Worm (Caenorhabditis elegans) whole organism, early embryonic: ENCODE results near the gene srg-46.

Source experiments
- B0310.2 ChIP-seq: sonication (generic microtip); optimal IDR thresholded peaks from 2 replicates; lab custom pipeline; 2016; ENCODE audit warnings: mild to moderate bottlenecking, missing genetic modification characterization, missing compliant biosample characterization
- F13C5.2 ChIP-seq: sonication (generic microtip); optimal IDR thresholded peaks from 2 replicates; lab custom pipeline; 2017; ENCODE audit warnings: mild to moderate bottlenecking, missing genetic modification characterization, inconsistent platforms, missing compliant biosample characterization
- aly-1 ChIP-seq: sonication (generic microtip); optimal IDR thresholded peaks from 2 replicates; lab custom pipeline; 2016; ENCODE audit warnings: missing genetic modification characterization, missing compliant biosample characterization
- ama-1 ChIP-seq: fragments of 150-350 bp; optimal IDR thresholded peaks from 2 replicates; lab custom pipeline; 2014
- ceh-13 ChIP-seq: fragments of 200-800 bp; sonication (Bioruptor generic); optimal IDR thresholded peaks from 2 replicates; lab custom pipeline; 2018; ENCODE audit warnings: mild to moderate bottlenecking, missing genetic modification characterization, missing compliant biosample characterization
- ceh-36 ChIP-seq: sonication (generic microtip); optimal IDR thresholded peaks from 2 replicates; lab custom pipeline; 2016; ENCODE audit warnings: missing genetic modification characterization, inconsistent platforms, missing compliant biosample characterization
- ets-7 ChIP-seq: sonication (generic microtip); optimal IDR thresholded peaks from 2 replicates; lab custom pipeline; 2016; ENCODE audit warnings: missing genotype, missing genetic modification characterization, missing compliant biosample characterization
- flt-1 ChIP-seq: fragments of 200-800 bp; sonication (Bioruptor generic); IDR thresholded peaks from 2 replicates; pipeline ENCODE4 v1.3.6; 2022; ENCODE audit warnings: missing genetic modification characterization, missing compliant biosample characterization
- hmbx-1 ChIP-seq: sonication (generic microtip); optimal IDR thresholded peaks from 2 replicates; lab custom pipeline; 2016; ENCODE audit warnings: mild to moderate bottlenecking, missing genetic modification characterization, missing compliant biosample characterization
- hmg-4 ChIP-seq: fragments of 200-800 bp; sonication (Bioruptor generic); optimal IDR thresholded peaks from 2 replicates; lab custom pipeline; 2018; ENCODE audit warnings: mild to moderate bottlenecking, missing genetic modification characterization, missing compliant biosample characterization
- hnd-1 ChIP-seq: sonication (generic microtip); optimal IDR thresholded peaks from 2 replicates; lab custom pipeline; 2016; ENCODE audit warnings: missing genetic modification characterization, missing compliant biosample characterization
- pes-1 ChIP-seq: fragments of 200-800 bp; sonication (Bioruptor generic); IDR thresholded peaks from 2 replicates; pipeline ENCODE4 v1.3.6; 2022; ENCODE audit warnings: missing genetic modification reagents, missing genetic modification characterization, missing compliant biosample characterization
- scrt-1 ChIP-seq: fragments of 200-800 bp; sonication (Bioruptor generic); IDR thresholded peaks from 2 replicates; pipeline ENCODE4 v1.3.6; 2022; ENCODE audit warnings: missing genetic modification characterization, missing compliant biosample characterization
- sea-1 ChIP-seq: fragments of 200-800 bp; sonication (Bioruptor generic); conservative IDR thresholded peaks from 2 replicates; pipeline ENCODE4 v1.3.6; 2022; ENCODE audit warnings: missing genetic modification characterization, missing compliant biosample characterization
- tbx-11 ChIP-seq: fragments of 200-800 bp; sonication (Bioruptor generic); IDR thresholded peaks from 2 replicates; pipeline ENCODE4 v1.3.6; 2022; ENCODE audit warnings: missing genetic modification characterization, missing compliant biosample characterization
- tbx-37 ChIP-seq: fragments of 200-800 bp; sonication (Bioruptor generic); conservative IDR thresholded peaks from 2 replicates; pipeline ENCODE4 v1.3.6; 2022; ENCODE audit warnings: missing genetic modification reagents, missing genetic modification characterization, missing compliant biosample characterization
- tra-4 ChIP-seq: sonication (generic microtip); optimal IDR thresholded peaks from 2 replicates; lab custom pipeline; 2017; ENCODE audit warnings: missing genetic modification characterization, missing compliant biosample characterization

The srg-46 gene

DNA sequence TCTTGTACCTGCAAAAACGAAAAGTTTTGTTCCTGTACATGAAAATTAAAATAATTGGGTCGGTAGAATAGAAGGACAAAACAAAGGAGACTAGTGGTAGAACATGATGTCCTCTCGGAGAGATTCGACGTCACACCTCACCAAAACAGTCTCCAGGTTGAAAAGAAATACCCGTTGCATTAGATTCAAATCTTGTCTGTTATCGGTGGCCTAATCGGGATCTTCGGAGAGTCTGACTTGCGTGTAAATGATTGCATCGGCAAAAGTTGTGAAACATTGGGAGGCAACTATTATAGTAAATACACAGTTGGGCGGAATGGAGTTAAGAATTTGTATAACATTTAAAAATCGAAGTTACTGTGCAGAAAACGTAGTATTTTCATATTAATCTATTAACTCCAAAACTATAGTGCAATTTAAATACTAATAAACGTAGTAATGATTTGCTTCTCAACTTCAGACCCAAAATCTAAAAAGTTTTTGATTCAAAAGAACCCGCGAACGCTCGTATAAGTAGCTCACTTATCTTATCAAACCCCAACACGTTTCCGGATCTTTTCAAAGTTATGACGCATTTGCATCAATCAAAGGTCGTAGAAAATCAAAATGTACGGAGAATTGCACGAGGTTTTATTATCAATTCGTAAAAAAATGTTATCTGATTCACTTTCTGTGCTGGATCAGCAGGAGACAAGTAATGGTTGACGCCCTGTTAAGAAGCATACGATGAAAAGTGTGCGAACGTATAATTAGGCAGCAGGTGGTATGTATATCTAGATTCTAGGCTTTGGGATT is 29.9 kb upstream of the srg-46 start, which contains the start of gene nhr-168:
TSS of gene nhr-168 (minus strand) at position 486 of the 795 bp plus-strand sequence.
- TF ChIP-seq tbx-11 (no peak), sea-1 (GFP tag; lab: Robert Waterston, UW) (no peak), scrt-1 (GFP tag; lab: Robert Waterston, UW) (no peak), F13C5.2 (no peak), pes-1 (GFP tag; lab: Robert Waterston, UW) (no peak), ets-7 (tag; lab: Kevin White, UChicago) (no peak), hmbx-1 (tag; lab: Kevin White, UChicago) (no peak), tra-4 (tag; lab: Kevin White, UChicago) (no peak), aly-1 (tag; lab: Kevin White, UChicago) (no peak), ceh-13 (GFP tag; lab: Kevin White, UChicago) (no peak), hnd-1 (no peak), ceh-36 (tag; lab: Kevin White, UChicago) (no peak), ama-1 (no peak), hmg-4 (GFP tag; lab: Kevin White, UChicago) (no peak), tbx-37 (GFP tag; lab: Robert Waterston, UW) (no peak)

DNA sequence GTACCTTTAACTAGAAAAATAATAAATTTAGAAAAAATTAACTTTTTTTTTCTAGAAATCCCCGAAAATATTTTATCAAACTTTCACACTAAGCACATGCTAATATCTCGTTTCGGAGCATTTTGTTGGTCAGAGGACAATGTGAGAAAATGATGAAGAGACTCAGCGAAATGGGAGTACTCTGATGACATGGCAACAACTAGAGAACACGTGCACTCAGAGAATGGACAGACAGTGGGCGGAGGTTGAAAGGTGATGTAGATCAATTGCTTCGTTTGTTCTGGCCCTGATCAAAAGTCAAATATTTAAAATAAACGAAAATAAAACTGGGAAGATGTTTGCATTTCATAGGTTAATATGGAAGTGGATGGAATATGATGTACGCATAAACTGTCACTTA is 29.1 kb upstream of the srg-46 start:
- TF ChIP-seq hnd-1 = no peak
- no peak for TF ChIP-seq tra-4 (tag; lab: Kevin White, UChicago)
- no peak for TF ChIP-seq scrt-1 (GFP tag; lab: Robert Waterston, UW)
- TF ChIP-seq aly-1 (tag; lab: Kevin White, UChicago) = no peak
- no peak for TF ChIP-seq ama-1
- no peak for TF ChIP-seq B0310.2
- TF ChIP-seq tbx-37 (GFP tag; lab: Robert Waterston, UW) = no peak
- no peak for TF ChIP-seq hmg-4 (GFP tag; lab: Kevin White, UChicago)
- no peak for TF ChIP-seq hmbx-1 (tag; lab: Kevin White, UChicago)
- no peak for TF ChIP-seq tbx-11

DNA sequence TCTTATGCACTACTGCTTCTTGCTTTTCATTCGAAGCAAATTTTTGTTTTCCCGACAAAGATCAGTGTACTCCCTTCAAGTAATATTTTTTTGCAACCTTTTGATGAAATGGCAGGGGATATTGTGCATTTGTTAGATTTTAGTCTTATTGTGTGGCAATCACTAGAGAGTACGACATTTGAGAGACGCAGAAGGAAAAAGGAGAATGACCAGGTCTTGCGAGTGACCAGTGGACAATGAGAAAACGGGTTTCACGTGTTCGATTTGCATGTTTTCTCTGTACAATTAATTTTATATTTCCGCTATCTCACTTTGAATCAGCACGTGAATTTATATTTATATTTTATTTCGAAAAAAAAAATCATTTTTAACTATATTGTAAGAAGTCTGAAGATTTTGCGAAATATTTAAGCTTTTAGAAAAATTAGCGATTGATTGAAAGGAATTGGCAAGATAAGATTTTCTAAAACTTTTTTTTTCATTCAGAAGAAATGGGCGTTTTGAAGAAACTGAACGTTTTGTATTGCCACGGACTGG is 27.6 kb upstream of the srg-46 start, which contains the start of gene C50B6.9:
TSS of gene C50B6.9 (plus strand) at position 487 of the 537 bp plus-strand sequence.
- TF ChIP-seq hmg-4 (GFP tag; lab: Kevin White, UChicago) = no peak
- no peak for TF ChIP-seq ceh-36 (tag; lab: Kevin White, UChicago)
- TF ChIP-seq tbx-11 = no peak
- no peak for TF ChIP-seq tra-4 (tag; lab: Kevin White, UChicago)
- no peak for TF ChIP-seq ceh-13 (GFP tag; lab: Kevin White, UChicago)
- no peak for TF ChIP-seq tbx-37 (GFP tag; lab: Robert Waterston, UW)
- TF ChIP-seq B0310.2 = no peak
- no peak for TF ChIP-seq flt-1 (GFP tag; lab: Robert Waterston, UW)
- TF ChIP-seq pes-1 (GFP tag; lab: Robert Waterston, UW) = no peak
- no peak for TF ChIP-seq hnd-1
- TF ChIP-seq ets-7 (tag; lab: Kevin White, UChicago) = no peak
- TF ChIP-seq aly-1 (tag; lab: Kevin White, UChicago) = no peak
- no peak for TF ChIP-seq ama-1
- TF ChIP-seq scrt-1 (GFP tag; lab: Robert Waterston, UW) = no peak
- no peak for TF ChIP-seq sea-1 (GFP tag; lab: Robert Waterston, UW)
- no peak for TF ChIP-seq hmbx-1 (tag; lab: Kevin White, UChicago)
- TF ChIP-seq F13C5.2 = no peak

DNA sequence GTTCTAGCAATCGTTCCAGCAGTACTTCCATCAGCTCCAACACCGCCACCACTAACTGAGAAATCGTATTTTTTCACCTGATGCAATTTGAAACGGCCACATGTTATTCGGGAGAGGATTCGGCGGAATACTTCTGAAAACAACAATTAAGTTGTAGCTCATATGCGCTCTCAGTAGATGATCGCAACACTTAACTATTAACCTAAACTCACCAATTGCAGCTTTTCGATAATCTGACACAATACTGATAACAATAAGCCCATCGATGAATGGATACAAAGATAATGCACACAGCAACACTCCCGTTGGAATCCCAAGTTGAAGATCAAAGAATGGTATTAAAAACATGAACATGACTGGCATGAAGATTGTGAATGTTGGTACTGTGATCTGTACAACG is 25.5 kb upstream of the srg-46 start:
- no peak for TF ChIP-seq aly-1 (tag; lab: Kevin White, UChicago)
- TF ChIP-seq ama-1 = no peak
- no peak for TF ChIP-seq flt-1 (GFP tag; lab: Robert Waterston, UW)
- no peak for TF ChIP-seq tbx-37 (GFP tag; lab: Robert Waterston, UW)
- TF ChIP-seq hnd-1 = no peak
- no peak for TF ChIP-seq F13C5.2
- TF ChIP-seq tbx-11 = no peak
- no peak for TF ChIP-seq hmg-4 (GFP tag; lab: Kevin White, UChicago)
- TF ChIP-seq pes-1 (GFP tag; lab: Robert Waterston, UW) = no peak
- TF ChIP-seq tra-4 (tag; lab: Kevin White, UChicago) = no peak
- no peak for TF ChIP-seq sea-1 (GFP tag; lab: Robert Waterston, UW)
- no peak for TF ChIP-seq ceh-36 (tag; lab: Kevin White, UChicago)
- TF ChIP-seq scrt-1 (GFP tag; lab: Robert Waterston, UW) = no peak

DNA sequence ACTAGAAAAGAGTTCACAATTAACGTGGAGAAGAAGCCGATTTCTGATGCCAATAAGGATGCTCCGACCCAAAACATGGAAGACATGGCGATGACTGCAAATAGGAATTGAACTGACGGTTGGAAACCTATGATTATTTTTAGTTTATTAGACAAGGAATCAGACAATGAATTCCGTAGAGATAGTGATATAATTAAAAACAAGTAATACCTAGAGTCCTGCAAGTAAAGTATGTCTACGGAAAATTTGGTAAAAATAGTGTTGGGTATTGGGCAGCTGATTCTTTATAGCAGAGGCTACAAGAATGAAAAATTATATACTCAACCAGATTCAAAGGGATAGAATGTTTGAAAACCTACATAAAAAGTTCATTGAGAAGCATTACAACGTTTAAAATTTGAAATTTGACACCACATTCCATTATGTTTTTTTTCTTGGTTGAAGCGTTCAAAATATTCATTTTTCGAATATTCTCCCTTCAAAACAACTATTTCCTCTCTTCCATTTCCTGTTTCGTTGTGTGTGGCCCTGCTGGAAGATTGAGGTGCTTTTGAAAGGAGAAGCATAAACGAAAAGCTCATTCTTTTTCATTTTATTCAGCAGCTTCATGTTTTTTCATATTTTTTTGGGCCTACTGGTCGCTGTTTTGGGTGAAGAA is 23.8 kb upstream of the srg-46 start, which contains the start of the genes str-4 and lgc-48:
TSS of gene str-4 (minus strand) at position 101 of the 658 bp plus-strand sequence.
TSS of gene lgc-48 (plus strand) at position 608 of the 658 bp plus-strand sequence.
- TF ChIP-seq ceh-36 (tag; lab: Kevin White, UChicago) (no peak), tbx-37 (GFP tag; lab: Robert Waterston, UW) (no peak), sea-1 (GFP tag; lab: Robert Waterston, UW) (no peak), ceh-13 (GFP tag; lab: Kevin White, UChicago) (no peak), ets-7 (tag; lab: Kevin White, UChicago) (no peak)

DNA sequence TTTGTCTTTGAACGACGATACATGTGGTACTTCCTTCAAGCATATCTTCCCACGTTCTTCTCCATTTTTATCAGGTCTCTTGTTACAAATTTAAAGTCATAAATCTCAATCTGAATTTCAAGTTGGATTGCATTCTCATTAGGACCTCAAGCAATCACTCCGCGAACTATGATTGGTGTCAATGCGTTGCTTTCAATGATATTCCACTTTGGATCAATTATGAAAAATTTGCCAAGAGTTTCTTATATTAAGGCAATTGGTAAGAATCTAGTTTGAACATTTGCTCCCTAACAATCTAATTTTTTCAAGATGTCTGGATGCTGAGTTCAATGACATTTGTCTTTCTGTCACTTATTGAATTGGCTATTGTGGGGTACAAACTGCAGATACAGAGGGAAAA is 21.3 kb upstream of the srg-46 start:
- no peak for TF ChIP-seq ets-7 (tag; lab: Kevin White, UChicago)
- TF ChIP-seq F13C5.2 = no peak

DNA sequence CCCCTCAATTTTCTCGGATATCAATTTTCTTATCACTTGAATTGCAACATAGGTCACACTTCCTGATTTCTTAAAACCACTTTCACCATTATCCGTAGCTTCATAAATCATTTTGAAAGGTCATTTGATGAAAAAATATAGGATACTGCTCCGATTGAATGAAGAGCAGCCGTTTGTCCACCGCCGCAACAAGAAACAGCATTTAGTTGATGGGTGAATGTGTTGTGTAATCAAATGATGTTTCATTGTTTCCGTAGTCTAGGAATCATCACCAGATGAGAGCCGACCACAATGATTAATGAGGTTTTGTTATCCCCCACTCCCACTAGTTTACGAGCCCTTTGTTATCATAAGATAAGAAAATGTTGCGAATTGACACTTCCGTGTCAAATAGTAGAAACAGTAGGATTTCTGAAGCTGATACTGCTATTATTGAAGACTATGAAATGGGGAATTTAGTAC is 17.6 kb upstream of the srg-46 start, which contains the start of gene twk-43:
TSS of gene twk-43 (plus strand) at position 412 of the 462 bp plus-strand sequence.
- TF ChIP-seq hnd-1 = no peak
- TF ChIP-seq scrt-1 (GFP tag; lab: Robert Waterston, UW) = no peak
- no peak for TF ChIP-seq hmbx-1 (tag; lab: Kevin White, UChicago)
- no peak for TF ChIP-seq F13C5.2
- no peak for TF ChIP-seq tra-4 (tag; lab: Kevin White, UChicago)
